Worm (Caenorhabditis elegans) whole organism, midembryonic: ENCODE measurements around the gene trpp-5.

Source experiments
- T22C8.4 ChIP-seq: fragments of 200-800 bp; sonication (Bioruptor generic); IDR thresholded peaks from 2 replicates; pipeline ENCODE4 v1.3.6; 2022; ENCODE audit warnings: missing genetic modification characterization, missing compliant biosample characterization
- cog-1 ChIP-seq: sonication (generic microtip); optimal IDR thresholded peaks from 2 replicates; lab custom pipeline; 2016; ENCODE audit warnings: missing genetic modification characterization, missing compliant biosample characterization
- flt-1 ChIP-seq: fragments of 200-800 bp; sonication (Bioruptor generic); IDR thresholded peaks from 2 replicates; pipeline ENCODE4 v1.3.6; 2022; ENCODE audit warnings: missing genetic modification characterization, missing compliant biosample characterization
- klf-2 ChIP-seq: fragments of 200-800 bp; sonication (Bioruptor generic); conservative IDR thresholded peaks from 2 replicates; pipeline ENCODE4 v1.3.6; 2022; ENCODE audit warnings: missing genetic modification reagents, missing genetic modification characterization, missing compliant biosample characterization
- tab-1 ChIP-seq: fragments of 200-800 bp; sonication (Bioruptor generic); IDR thresholded peaks from 2 replicates; pipeline ENCODE4 v1.3.6; 2022; ENCODE audit warnings: missing genetic modification characterization, missing compliant biosample characterization
- ztf-29 ChIP-seq: fragments of 200-800 bp; sonication (Bioruptor generic); IDR thresholded peaks from 2 replicates; pipeline ENCODE4 v1.3.6; 2022; ENCODE audit warnings: missing genetic modification reagents, missing genetic modification characterization, missing compliant biosample characterization

- TF ChIP-seq flt-1 (GFP tag; lab: Robert Waterston, UW) (no peak), klf-2 (no peak), cog-1 (tag; lab: Kevin White, UChicago) (no peak), ztf-29 (GFP tag; lab: Robert Waterston, UW) (no peak), T22C8.4 (peak; percentile 76), tab-1 (GFP tag; lab: Robert Waterston, UW) (no peak)
These were observed 3.0 kb downstream of the trpp-5 start for ce11 chrII:12199209-12199608.
